Fruit fly (Drosophila melanogaster) whole organism, pupa: ENCODE data around the gene scpr-C.
A peak's percentile ranks its signal among the peaks of the same experiment; 100 is the strongest.

Experiments
- CG10348 ChIP-seq: fragments of 200-800 bp; sonication (Bioruptor generic); IDR thresholded peaks from 2 replicates; pipeline ENCODE4 v1.3.6; 2022; ENCODE audit warnings: missing biosample characterization, missing genetic modification characterization
- CG12605 ChIP-seq: fragments of 200-800 bp; sonication (Bioruptor generic); IDR thresholded peaks from 2 replicates; pipeline ENCODE4 v1.3.6; 2022; ENCODE audit warnings: missing biosample characterization, missing genetic modification characterization
- CG13204 ChIP-seq: fragments of 200-800 bp; sonication (Bioruptor generic); optimal IDR thresholded peaks from 2 replicates; lab custom pipeline; 2018; ENCODE audit warnings: missing biosample characterization, mild to moderate bottlenecking, missing genetic modification characterization, moderate library complexity
- CG14655 ChIP-seq: fragments of 200-800 bp; sonication (Bioruptor generic); optimal IDR thresholded peaks from 3 replicates; lab custom pipeline; 2017; ENCODE audit warnings: mild to moderate bottlenecking, missing biosample characterization, missing genetic modification reagents, missing genetic modification characterization
- CG15710 ChIP-seq: fragments of 200-800 bp; sonication (Bioruptor generic); optimal IDR thresholded peaks from 2 replicates; lab custom pipeline; 2018; ENCODE audit warnings: missing biosample characterization, mild to moderate bottlenecking, missing genetic modification characterization, moderate library complexity
- CG17806 ChIP-seq: fragments of 200-800 bp; sonication (Bioruptor generic); optimal IDR thresholded peaks from 2 replicates; lab custom pipeline; 2018; ENCODE audit warnings: missing biosample characterization, mild to moderate bottlenecking, missing genetic modification characterization, moderate library complexity
- CG32121 ChIP-seq: fragments of 200-800 bp; sonication (Bioruptor generic); IDR thresholded peaks from 2 replicates; pipeline ENCODE4 v1.3.6; 2022; ENCODE audit warnings: missing biosample characterization, missing genetic modification characterization
- CG34367 ChIP-seq: fragments of 200-800 bp; sonication (Bioruptor generic); optimal IDR thresholded peaks from 2 replicates; lab custom pipeline; 2018; ENCODE audit warnings: missing biosample characterization, mild to moderate bottlenecking, missing genetic modification characterization
- CG4496 ChIP-seq: fragments of 200-800 bp; sonication (Bioruptor generic); IDR thresholded peaks from 3 replicates; pipeline ENCODE4 v1.3.6; 2022; ENCODE audit warnings: missing biosample characterization, missing genetic modification characterization
- CG8159 ChIP-seq: fragments of 200-800 bp; sonication (Bioruptor generic); optimal IDR thresholded peaks from 3 replicates; lab custom pipeline; 2018; ENCODE audit warnings: missing biosample characterization, mild to moderate bottlenecking, missing genetic modification characterization, moderate library complexity
- CG8301 ChIP-seq: fragments of 200-800 bp; sonication (Bioruptor generic); optimal IDR thresholded peaks from 2 replicates; lab custom pipeline; 2018; ENCODE audit warnings: missing biosample characterization, mild to moderate bottlenecking, missing genetic modification characterization
- CG9948 ChIP-seq: fragments of 200-800 bp; sonication (Bioruptor generic); optimal IDR thresholded peaks from 2 replicates; lab custom pipeline; 2018; ENCODE audit warnings: missing biosample characterization, mild to moderate bottlenecking, missing genetic modification characterization, moderate library complexity
- D1 ChIP-seq: fragments of 200-800 bp; sonication (Bioruptor generic); optimal IDR thresholded peaks from 2 replicates; lab custom pipeline; 2018; ENCODE audit warnings: missing biosample characterization, mild to moderate bottlenecking, missing genetic modification characterization, moderate library complexity
- EcR ChIP-seq: fragments of 200-800 bp; sonication (Bioruptor generic); optimal IDR thresholded peaks from 3 replicates; lab custom pipeline; 2019; ENCODE audit warnings: missing biosample characterization, missing genetic modification characterization, mild to moderate bottlenecking, moderate library complexity, missing genetic modification reagents
- Ets98B ChIP-seq: fragments of 200-800 bp; sonication (Bioruptor generic); IDR thresholded peaks from 2 replicates; pipeline ENCODE4 v1.3.6; 2022; ENCODE audit warnings: missing biosample characterization, missing genetic modification characterization
- Pif1A ChIP-seq: fragments of 200-800 bp; sonication (Bioruptor generic); optimal IDR thresholded peaks from 3 replicates; lab custom pipeline; 2016; ENCODE audit warnings: missing biosample characterization, missing genetic modification characterization
- Pif1B ChIP-seq: fragments of 200-800 bp; sonication (Bioruptor generic); optimal IDR thresholded peaks from 3 replicates; lab custom pipeline; 2016; ENCODE audit warnings: missing biosample characterization, missing genetic modification characterization
- Snoo ChIP-seq: fragments of 200-800 bp; sonication (Bioruptor generic); optimal IDR thresholded peaks from 3 replicates; lab custom pipeline; 2017; ENCODE audit warnings: missing biosample characterization, mild to moderate bottlenecking, missing genetic modification characterization, inconsistent platforms
- fd96Ca ChIP-seq: fragments of 200-800 bp; sonication (Bioruptor generic); IDR thresholded peaks from 3 replicates; pipeline ENCODE4 v1.3.6; 2022; ENCODE audit warnings: missing biosample characterization, missing genetic modification characterization
- gl ChIP-seq: fragments of 200-800 bp; sonication (Bioruptor generic); optimal IDR thresholded peaks from 2 replicates; lab custom pipeline; 2018; ENCODE audit warnings: missing biosample characterization, mild to moderate bottlenecking, missing genetic modification characterization
- rn ChIP-seq: fragments of 200-800 bp; sonication (Bioruptor generic); IDR thresholded peaks from 2 replicates; pipeline ENCODE4 v1.3.6; 2022; ENCODE audit warnings: missing biosample characterization, missing genetic modification characterization

The scpr-C gene

DNA sequence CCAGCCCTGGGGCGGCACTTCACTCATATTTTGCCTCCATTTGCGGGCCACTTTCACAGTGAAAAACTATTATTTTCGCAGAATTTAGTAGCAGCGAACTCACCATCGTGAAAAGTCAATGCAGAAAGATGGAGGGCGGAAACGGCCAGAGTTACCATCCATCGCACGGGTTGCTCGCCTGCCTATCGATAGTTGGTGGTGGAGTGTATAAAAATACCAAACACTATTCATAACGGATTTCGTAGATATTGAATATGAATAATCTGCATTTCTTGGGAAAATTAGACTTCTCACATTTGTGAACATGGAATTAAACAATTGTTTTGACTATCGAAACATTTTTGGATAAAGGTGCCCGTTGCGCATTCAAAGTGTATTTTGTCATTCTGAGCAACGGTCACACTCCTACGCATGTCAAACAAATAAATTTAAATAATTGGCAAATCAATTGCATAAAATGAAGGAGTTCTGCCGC, 9.1 kb upstream of the scpr-C start, which contains the start of the genes RpS25 and CG4820:
Gene RpS25, minus strand, starts transcription at position 132 of the 475 bp plus-strand sequence.
Gene CG4820, plus strand, starts transcription at position 380 of the 475 bp plus-strand sequence.
- TF ChIP-seq Pif1A = no peak
- TF ChIP-seq Ets98B = peak; percentile 51
- no peak for TF ChIP-seq rn (GFP tag; lab: Robert Waterston, UW)
- TF ChIP-seq D1 = no peak
- peak; percentile 11 for TF ChIP-seq CG9948
- TF ChIP-seq CG10348 (GFP tag; lab: Robert Waterston, UW) = no peak
- TF ChIP-seq Snoo = peak; percentile 92
- no peak for TF ChIP-seq fd96Ca (GFP tag; lab: Robert Waterston, UW)
- TF ChIP-seq CG32121 (GFP tag; lab: Robert Waterston, UW) = no peak; the same call in 1 of the 2 replicates
- TF ChIP-seq CG13204 = no peak
- TF ChIP-seq CG15710 (tag; lab: Kevin White, UChicago) = peak; percentile 73
- no peak for TF ChIP-seq CG12605 (GFP tag; lab: Robert Waterston, UW)
- no peak for TF ChIP-seq EcR
- TF ChIP-seq CG8301 (tag; lab: Kevin White, UChicago) = peak; percentile 48
- peak; percentile 66 for TF ChIP-seq gl (tag; lab: Kevin White, UChicago)
- TF ChIP-seq CG17806 (tag; lab: Kevin White, UChicago) = peak; percentile 38
- peak; percentile 63 for TF ChIP-seq CG8159 (tag; lab: Kevin White, UChicago)
- TF ChIP-seq CG14655 (GFP tag; lab: Kevin White, UChicago) = no peak
- TF ChIP-seq Pif1B (GFP tag; lab: Kevin White, UChicago) = peak; percentile 45
- TF ChIP-seq CG4496 (GFP tag; lab: Robert Waterston, UW) = peak; percentile 51; the same call in 1 of the 3 replicates
- peak; percentile 87 for TF ChIP-seq CG34367 (tag; lab: Kevin White, UChicago)

DNA sequence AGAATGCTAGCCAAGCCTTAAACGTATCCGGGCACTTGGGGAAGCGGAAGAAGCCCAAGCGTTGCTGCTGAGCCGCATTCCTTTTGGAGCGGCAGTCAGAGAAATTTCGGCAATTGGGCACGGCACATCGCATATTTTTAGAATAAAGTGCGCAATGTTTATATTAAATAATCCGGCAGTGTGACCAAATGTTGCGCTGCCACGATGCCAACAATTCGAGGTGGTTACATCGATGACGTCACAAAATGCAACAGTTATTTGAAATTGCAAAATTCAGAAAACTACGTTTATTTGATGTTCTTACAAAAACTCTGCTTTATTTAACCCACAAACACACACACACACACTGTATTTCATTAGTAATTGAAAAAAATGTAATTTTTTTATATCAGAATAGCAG, 5.4 kb upstream of the scpr-C start, which contains the start of gene CG6689:
Gene CG6689, minus strand, starts transcription at position 182 of the 400 bp plus-strand sequence.
- TF ChIP-seq CG8301 (tag; lab: Kevin White, UChicago) = no peak
- 0 out of 3 replicates have a peak, but pooled peaks have one; percentile 21 for TF ChIP-seq CG4496 (GFP tag; lab: Robert Waterston, UW)

DNA sequence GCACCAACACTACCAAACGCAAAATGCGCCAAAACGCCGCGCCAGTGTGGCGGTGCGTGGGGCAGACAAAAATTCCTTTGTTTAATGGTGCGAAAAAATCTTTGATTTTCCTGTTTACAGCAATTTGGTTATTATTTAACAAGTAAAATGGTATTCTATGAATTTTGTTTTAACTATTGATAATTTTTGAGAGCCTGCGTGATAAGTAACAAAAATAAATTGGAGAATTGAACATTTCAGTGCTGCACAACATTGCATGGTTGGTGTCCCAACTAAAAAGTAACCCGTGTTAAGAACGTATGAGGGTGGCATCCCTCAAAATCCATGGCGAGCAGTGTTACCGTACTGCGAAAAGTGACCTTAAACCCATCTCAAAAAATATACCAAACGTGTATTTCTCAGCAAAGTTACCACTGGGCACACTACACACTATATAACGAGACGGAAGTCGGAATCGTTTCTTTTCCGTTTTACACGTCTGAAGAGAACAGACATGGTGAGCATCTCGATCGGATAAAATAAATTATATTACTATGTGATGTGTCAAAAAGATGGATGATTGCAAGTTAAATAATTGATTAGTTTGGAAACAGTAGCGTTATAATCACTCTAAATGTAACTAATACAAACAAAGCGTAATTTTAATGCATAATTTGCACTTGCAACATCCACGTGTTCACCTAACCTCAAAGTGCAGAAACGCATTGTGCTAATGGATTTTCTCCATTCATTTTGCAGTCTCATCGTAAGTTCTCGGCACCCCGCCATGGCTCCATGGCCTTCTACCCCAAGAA, 3.7 kb upstream of the scpr-C start, which contains the start of the genes CG6693 and RpL3:
Gene CG6693, minus strand, starts transcription at position 203 of the 794 bp plus-strand sequence.
Gene RpL3, plus strand, starts transcription at position 458 of the 794 bp plus-strand sequence.
- TF ChIP-seq Ets98B (peak; percentile 61), CG12605 (GFP tag; lab: Robert Waterston, UW) (peak; percentile 81), CG8159 (tag; lab: Kevin White, UChicago) (peak; percentile 59), CG13204 (no peak), CG9948 (no peak), D1 (no peak), Pif1B (GFP tag; lab: Kevin White, UChicago) (no peak), fd96Ca (GFP tag; lab: Robert Waterston, UW) (no peak), CG4496 (GFP tag; lab: Robert Waterston, UW) (peak; percentile 78), gl (tag; lab: Kevin White, UChicago) (peak; percentile 56), CG14655 (GFP tag; lab: Kevin White, UChicago) (no peak), CG32121 (GFP tag; lab: Robert Waterston, UW) (peak; percentile 74), EcR (peak; percentile 16), CG34367 (tag; lab: Kevin White, UChicago) (peak; percentile 58), rn (GFP tag; lab: Robert Waterston, UW) (no peak), CG10348 (GFP tag; lab: Robert Waterston, UW) (no peak), CG15710 (tag; lab: Kevin White, UChicago) (peak; percentile 49), Snoo (peak; percentile 81), CG17806 (tag; lab: Kevin White, UChicago) (peak; percentile 31), Pif1A (no peak), CG8301 (tag; lab: Kevin White, UChicago) (no peak)

DNA sequence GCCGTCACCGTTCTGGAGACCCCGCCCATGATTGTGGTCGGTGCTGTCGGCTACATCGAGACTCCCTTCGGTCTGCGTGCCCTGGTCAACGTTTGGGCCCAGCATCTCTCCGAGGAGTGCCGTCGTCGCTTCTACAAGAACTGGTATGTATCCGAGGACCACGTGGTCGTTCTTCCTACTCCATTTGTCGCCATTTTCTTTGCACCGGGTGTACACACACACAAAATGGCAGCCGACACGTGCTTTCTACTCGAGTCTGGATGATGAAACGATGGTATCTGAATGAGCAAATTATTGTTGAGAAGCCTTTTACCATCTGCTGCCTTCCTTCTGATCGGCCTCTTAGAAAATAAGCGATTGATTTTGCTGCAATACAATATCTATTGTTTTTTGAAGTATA, 2.7 kb upstream of the scpr-C start:
- no peak for TF ChIP-seq D1
- no peak for TF ChIP-seq CG8301 (tag; lab: Kevin White, UChicago)
- no peak for TF ChIP-seq fd96Ca (GFP tag; lab: Robert Waterston, UW)
- TF ChIP-seq CG10348 (GFP tag; lab: Robert Waterston, UW) = no peak
- TF ChIP-seq CG4496 (GFP tag; lab: Robert Waterston, UW) = no peak
- no peak for TF ChIP-seq Ets98B
- no peak for TF ChIP-seq CG14655 (GFP tag; lab: Kevin White, UChicago)
- no peak for TF ChIP-seq Pif1B (GFP tag; lab: Kevin White, UChicago)
- no peak for TF ChIP-seq CG13204
- TF ChIP-seq CG15710 (tag; lab: Kevin White, UChicago) = no peak
- TF ChIP-seq rn (GFP tag; lab: Robert Waterston, UW) = no peak
- TF ChIP-seq Snoo = no peak
- TF ChIP-seq EcR = no peak
- TF ChIP-seq CG12605 (GFP tag; lab: Robert Waterston, UW) = no peak
- no peak for TF ChIP-seq Pif1A

DNA sequence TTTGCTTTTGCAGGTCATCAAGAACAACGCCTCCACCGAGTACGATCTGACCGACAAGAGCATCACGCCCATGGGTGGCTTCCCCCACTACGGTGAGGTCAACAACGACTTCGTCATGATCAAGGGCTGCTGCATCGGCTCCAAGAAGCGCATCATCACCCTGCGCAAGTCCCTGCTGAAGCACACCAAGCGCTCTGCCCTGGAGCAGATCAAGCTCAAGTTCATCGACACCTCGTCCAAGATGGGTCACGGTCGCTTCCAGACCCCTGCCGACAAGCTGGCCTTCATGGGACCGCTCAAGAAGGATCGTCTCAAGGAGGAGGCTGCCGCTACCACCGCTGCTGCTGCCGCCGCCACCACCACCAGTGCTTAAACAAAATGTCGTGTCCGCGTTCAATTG, 842 bp upstream of the scpr-C start:
- no peak for TF ChIP-seq CG13204
- no peak for TF ChIP-seq fd96Ca (GFP tag; lab: Robert Waterston, UW)
- TF ChIP-seq CG8301 (tag; lab: Kevin White, UChicago) = no peak
- no peak for TF ChIP-seq CG14655 (GFP tag; lab: Kevin White, UChicago)
- no peak for TF ChIP-seq Pif1A
- no peak for TF ChIP-seq CG17806 (tag; lab: Kevin White, UChicago)
- no peak for TF ChIP-seq rn (GFP tag; lab: Robert Waterston, UW)
- no peak for TF ChIP-seq CG12605 (GFP tag; lab: Robert Waterston, UW)
- TF ChIP-seq Pif1B (GFP tag; lab: Kevin White, UChicago) = no peak
- no peak for TF ChIP-seq CG10348 (GFP tag; lab: Robert Waterston, UW)
- TF ChIP-seq CG32121 (GFP tag; lab: Robert Waterston, UW) = no peak
- TF ChIP-seq Snoo = no peak
- no peak for TF ChIP-seq D1
- TF ChIP-seq gl (tag; lab: Kevin White, UChicago) = no peak
- TF ChIP-seq EcR = no peak
- no peak for TF ChIP-seq CG15710 (tag; lab: Kevin White, UChicago)
